Fruit fly (Drosophila melanogaster) Kc167 (cell line): ENCODE measurements around the gene CG12877.

Experiments used
- Myc ChIP-seq: fragments of >200 bp; optimal IDR thresholded peaks from 2 replicates; lab custom pipeline; 2017; ENCODE audit warnings: missing external identifiers
- Sin3A ChIP-seq: fragments of >200 bp; optimal IDR thresholded peaks from 2 replicates; lab custom pipeline; 2018; ENCODE audit warnings: missing external identifiers
- h ChIP-seq: fragments of >200 bp; optimal IDR thresholded peaks from 3 replicates; lab custom pipeline; 2018; ENCODE audit warnings: missing external identifiers
- insv ChIP-seq: fragments of >200 bp; optimal IDR thresholded peaks from 3 replicates; lab custom pipeline; 2018; ENCODE audit warnings: missing external identifiers
- psq ChIP-seq: fragments of >200 bp; optimal IDR thresholded peaks from 2 replicates; lab custom pipeline; 2017; ENCODE audit warnings: missing external identifiers
- ttk ChIP-seq: sonication (Bioruptor generic); optimal IDR thresholded peaks from 2 replicates; lab custom pipeline; 2017; ENCODE audit warnings: missing external identifiers

Gene CG12877

dm6 chr3R:27694018-27694417, 12.9 kb upstream of the CG12877 start, which contains the start of gene CG43319:
CG43319 (plus strand) TSS chr3R:27694318.
- no peak for TF ChIP-seq h (lab: Kevin White, UChicago)
- TF ChIP-seq ttk (lab: Kevin White, UChicago), result no peak
- no peak for TF ChIP-seq Myc
- no peak for TF ChIP-seq Sin3A
- no peak for TF ChIP-seq insv
- TF ChIP-seq psq (lab: Kevin White, UChicago), result no peak

dm6 chr3R:27694583-27694982, 12.3 kb upstream of the CG12877 start, which contains the start of gene Acp98AB:
Acp98AB (plus strand) TSS chr3R:27694883.
- no peak for TF ChIP-seq Myc
- no peak for TF ChIP-seq Sin3A
- TF ChIP-seq psq (lab: Kevin White, UChicago), result no peak
- no peak for TF ChIP-seq ttk (lab: Kevin White, UChicago)
- TF ChIP-seq insv, result no peak
- TF ChIP-seq h (lab: Kevin White, UChicago), result no peak

- TF ChIP-seq Sin3A (no peak), Myc (no peak), h (lab: Kevin White, UChicago) (no peak), ttk (lab: Kevin White, UChicago) (no peak), psq (lab: Kevin White, UChicago) (no peak), insv (no peak)
Measured at dm6 chr3R:27695019-27695418, 11.9 kb upstream of the CG12877 start, which contains the start of gene HSPBAP1. HSPBAP1 (plus strand) TSS chr3R:27695235.

dm6 chr3R:27699540-27700228, 7.2 kb upstream of the CG12877 start, which contains the start of gene ALiX:
ALiX (minus strand) TSS chr3R:27700110.
- TF ChIP-seq psq (lab: Kevin White, UChicago) (no peak), insv (no peak)

dm6 chr3R:27700229-27700573, 6.7 kb upstream of the CG12877 start, which contains the start of gene btz:
btz (plus strand) TSS chr3R:27700361.
- TF ChIP-seq psq (lab: Kevin White, UChicago) (no peak), Sin3A (no peak), ttk (lab: Kevin White, UChicago) (no peak), Myc (no peak), h (lab: Kevin White, UChicago) (no peak), insv (no peak)

dm6 chr3R:27706039-27706580, 790 bp upstream of the CG12877 start:
- TF ChIP-seq Sin3A (no peak), ttk (lab: Kevin White, UChicago) (no peak), insv (no peak), h (lab: Kevin White, UChicago) (no peak), Myc (no peak), psq (lab: Kevin White, UChicago) (no peak)

dm6 chr3R:27736367-27737005, 29.6 kb downstream of the CG12877 start, which contains the start of gene Ets98B:
Ets98B (plus strand) TSS chr3R:27736538.
- TF ChIP-seq ttk (lab: Kevin White, UChicago) (no peak), h (lab: Kevin White, UChicago) (no peak), Sin3A (no peak), Myc (no peak), psq (lab: Kevin White, UChicago) (no peak), insv (no peak)

dm6 chr3R:27737038-27737437, 30.1 kb downstream of the CG12877 start:
- TF ChIP-seq insv, result no peak
- no peak for TF ChIP-seq Sin3A
- no peak for TF ChIP-seq psq (lab: Kevin White, UChicago)
- no peak for TF ChIP-seq ttk (lab: Kevin White, UChicago)

dm6 chr3R:27738287-27738686, 31.4 kb downstream of the CG12877 start:
- TF ChIP-seq h (lab: Kevin White, UChicago) (no peak), psq (lab: Kevin White, UChicago) (no peak)

- TF ChIP-seq psq (lab: Kevin White, UChicago) (no peak), Sin3A (no peak), Myc (no peak), insv (no peak), h (lab: Kevin White, UChicago) (no peak), ttk (lab: Kevin White, UChicago) (no peak)
Measured at dm6 chr3R:27739999-27740398, 33.1 kb downstream of the CG12877 start.

dm6 chr3R:27740692-27741091, 33.8 kb downstream of the CG12877 start:
- no peak for TF ChIP-seq ttk (lab: Kevin White, UChicago)
- TF ChIP-seq insv, result no peak
- TF ChIP-seq Sin3A, result no peak
- TF ChIP-seq Myc, result no peak
- no peak for TF ChIP-seq h (lab: Kevin White, UChicago)
- no peak for TF ChIP-seq psq (lab: Kevin White, UChicago)
